Worm (Caenorhabditis elegans) whole organism, L4/young adult: ENCODE measurements around the gene F37B12.1.

Experiments used
- W03F9.2 ChIP-seq: fragments of 150-350 bp; optimal IDR thresholded peaks from 2 replicates; lab custom pipeline; 2014; ENCODE audit warnings: missing biosample characterization, missing genetic modification characterization
- him-1 ChIP-seq: sonication (generic microtip); optimal IDR thresholded peaks from 2 replicates; lab custom pipeline; 2016; ENCODE audit warnings: missing genotype, missing genetic modification reagents, missing genetic modification characterization, missing compliant biosample characterization

ce11 chrII:9017628-9018027 lies 11.4 kb downstream of the F37B12.1 start:
- TF ChIP-seq him-1 (tag; lab: Kevin White, UChicago), result no peak
- TF ChIP-seq W03F9.2 (tag; lab: Kevin White, UChicago), result no peak
